Fruit fly (Drosophila melanogaster) whole organism, embryonic: ENCODE data around the gene unk.
A peak's percentile ranks its signal among the peaks of the same experiment; 100 is the strongest.

Source experiments
- Abd-B ChIP-seq: fragments of 200-800 bp; sonication (Bioruptor generic); optimal IDR thresholded peaks from 2 replicates; lab custom pipeline; 2018; ENCODE audit warnings: missing biosample characterization, mild to moderate bottlenecking, missing genetic modification characterization, moderate library complexity
- Atf3 ChIP-seq: fragments of 200-800 bp; sonication (Bioruptor generic); optimal IDR thresholded peaks from 3 replicates; lab custom pipeline; 2016; ENCODE audit warnings: missing biosample characterization, missing genetic modification characterization
- CG10321 ChIP-seq: fragments of 200-800 bp; sonication (Bioruptor generic); IDR thresholded peaks from 2 replicates; pipeline ENCODE4 v1.3.6; 2022; ENCODE audit warnings: missing biosample characterization, missing genetic modification characterization
- CG10543 ChIP-seq: fragments of 200-800 bp; sonication (Bioruptor generic); optimal IDR thresholded peaks from 3 replicates; lab custom pipeline; 2017; ENCODE audit warnings: missing biosample characterization, mild to moderate bottlenecking, missing genetic modification characterization, moderate library complexity
- CG13123 ChIP-seq: fragments of 200-800 bp; sonication (Bioruptor generic); optimal IDR thresholded peaks from 2 replicates; lab custom pipeline; 2016; ENCODE audit warnings: missing biosample characterization, missing genetic modification characterization
- CG13775 ChIP-seq: fragments of 200-800 bp; sonication (Bioruptor generic); optimal IDR thresholded peaks from 3 replicates; lab custom pipeline; 2017; ENCODE audit warnings: missing biosample characterization, mild to moderate bottlenecking, missing genetic modification characterization
- CG14014 ChIP-seq: fragments of 200-800 bp; sonication (Bioruptor generic); IDR thresholded peaks from 2 replicates; pipeline ENCODE4 v1.3.6; 2022; ENCODE audit warnings: missing biosample characterization, missing genetic modification characterization
- CG1603 ChIP-seq: fragments of 200-800 bp; sonication (Bioruptor generic); optimal IDR thresholded peaks from 2 replicates; lab custom pipeline; 2019; ENCODE audit warnings: missing biosample characterization, mild to moderate bottlenecking, missing genetic modification characterization, moderate library complexity
- CG17829 ChIP-seq: fragments of 200-800 bp; optimal IDR thresholded peaks from 2 replicates; lab custom pipeline; 2019; ENCODE audit warnings: missing biosample characterization, mild to moderate bottlenecking, missing genetic modification characterization, moderate library complexity
- CG17912 ChIP-seq: fragments of 200-800 bp; sonication (Bioruptor generic); optimal IDR thresholded peaks from 2 replicates; lab custom pipeline; 2018; ENCODE audit warnings: missing biosample characterization, mild to moderate bottlenecking, missing genetic modification characterization
- CG1832 ChIP-seq: fragments of 200-800 bp; sonication (Bioruptor generic); optimal IDR thresholded peaks from 2 replicates; lab custom pipeline; 2017; ENCODE audit warnings: missing biosample characterization, mild to moderate bottlenecking, missing genetic modification characterization, inconsistent platforms
- CG31388 ChIP-seq: fragments of 200-800 bp; sonication (Bioruptor generic); optimal IDR thresholded peaks from 2 replicates; lab custom pipeline; 2016; ENCODE audit warnings: missing biosample characterization, missing genetic modification characterization
- CG32532 ChIP-seq: fragments of 200-800 bp; sonication (Bioruptor generic); IDR thresholded peaks from 2 replicates; pipeline ENCODE4 v1.3.6; 2022; ENCODE audit warnings: missing biosample characterization, missing genetic modification characterization
- CG4328 ChIP-seq: fragments of 200-800 bp; sonication (Bioruptor generic); optimal IDR thresholded peaks from 3 replicates; lab custom pipeline; 2017; ENCODE audit warnings: missing biosample characterization, missing genetic modification reagents, missing genetic modification characterization
- CG6175 ChIP-seq: fragments of 200-800 bp; sonication (Bioruptor generic); IDR thresholded peaks from 3 replicates; pipeline ENCODE4 v1.3.6; 2022; ENCODE audit warnings: missing biosample characterization, missing genetic modification characterization
- CG6254 ChIP-seq: fragments of 200-800 bp; sonication (Bioruptor generic); optimal IDR thresholded peaks from 3 replicates; lab custom pipeline; 2017; ENCODE audit warnings: mild to moderate bottlenecking, missing biosample characterization, missing genetic modification reagents, missing genetic modification characterization
- CG6765 ChIP-seq: fragments of 200-800 bp; sonication (Bioruptor generic); optimal IDR thresholded peaks from 3 replicates; lab custom pipeline; 2017; ENCODE audit warnings: missing biosample characterization, mild to moderate bottlenecking, missing genetic modification characterization
- CG7987 ChIP-seq: fragments of 200-800 bp; sonication (Bioruptor generic); optimal IDR thresholded peaks from 2 replicates; lab custom pipeline; 2018; ENCODE audit warnings: missing biosample characterization, mild to moderate bottlenecking, missing genetic modification characterization, moderate library complexity
- CG8290 ChIP-seq, 3 experiments: fragments of 200-800 bp; sonication (Bioruptor generic); optimal IDR thresholded peaks; 2 replicates each; lab custom pipeline; 2016 to 2019; ENCODE audit warnings: missing biosample characterization in 3 of 3, missing genetic modification characterization in 3 of 3, mild to moderate bottlenecking in 2 of 3, moderate library complexity in 1 of 3
- Eip74EF ChIP-seq, 2 experiments: fragments of 200-800 bp in 1 of 2; fragments of >200 bp in 1 of 2; sonication (Bioruptor generic) in 1 of 2; optimal IDR thresholded peaks; 2 replicates each; lab custom pipeline; 2017 to 2019; ENCODE audit warnings: missing biosample characterization in 2 of 2, missing genetic modification characterization in 2 of 2, mild to moderate bottlenecking in 1 of 2, moderate library complexity in 1 of 2
- Fer3 ChIP-seq: fragments of 200-800 bp; sonication (Bioruptor generic); optimal IDR thresholded peaks from 2 replicates; lab custom pipeline; 2018; ENCODE audit warnings: missing biosample characterization, mild to moderate bottlenecking, missing genetic modification characterization, moderate library complexity
- Hr39 ChIP-seq: fragments of >200 bp; optimal IDR thresholded peaks from 2 replicates; lab custom pipeline; 2017
- Hr51 ChIP-seq, 2 experiments: fragments of 200-800 bp; sonication (Bioruptor generic); optimal IDR thresholded peaks; 2 replicates in 1 of 2; 3 replicates in 1 of 2; lab custom pipeline; 2016 to 2018; ENCODE audit warnings: missing biosample characterization in 2 of 2, missing genetic modification characterization in 2 of 2, mild to moderate bottlenecking in 1 of 2, moderate library complexity in 1 of 2
- NC2α ChIP-seq: fragments of 200-800 bp; sonication (Bioruptor generic); optimal IDR thresholded peaks from 2 replicates; lab custom pipeline; 2016; ENCODE audit warnings: missing biosample characterization, missing genetic modification characterization
- NC2β ChIP-seq: fragments of 200-800 bp; sonication (Bioruptor generic); optimal IDR thresholded peaks from 2 replicates; lab custom pipeline; 2016; ENCODE audit warnings: missing biosample characterization, missing genetic modification characterization
- Opbp ChIP-seq: fragments of 200-800 bp; sonication (Bioruptor generic); IDR thresholded peaks from 3 replicates; pipeline ENCODE4 v1.3.6; 2022; ENCODE audit warnings: missing biosample characterization, missing genetic modification characterization; ENCODE audit not compliant: partially characterized antibody
- Ptx1 ChIP-seq: fragments of 200-800 bp; sonication (Bioruptor generic); IDR thresholded peaks from 2 replicates; pipeline ENCODE4 v1.3.6; 2022; ENCODE audit warnings: missing biosample characterization, missing genetic modification characterization
- Scr ChIP-seq: fragments of 200-800 bp; sonication (Bioruptor generic); IDR thresholded peaks from 2 replicates; pipeline ENCODE4 v1.3.6; 2022; ENCODE audit warnings: missing biosample characterization, missing genetic modification characterization; ENCODE audit not compliant: partially characterized antibody
- Side ChIP-seq: fragments of 200-800 bp; sonication (Bioruptor generic); optimal IDR thresholded peaks from 2 replicates; lab custom pipeline; 2016; ENCODE audit warnings: missing biosample characterization, missing genetic modification characterization
- Sin3A ChIP-seq: fragments of >200 bp; optimal IDR thresholded peaks from 2 replicates; lab custom pipeline; 2018
- Spps ChIP-seq: fragments of 200-800 bp; sonication (Bioruptor generic); optimal IDR thresholded peaks from 2 replicates; lab custom pipeline; 2018; ENCODE audit warnings: missing biosample characterization, mild to moderate bottlenecking, missing genetic modification characterization
- Xrp1 ChIP-seq: fragments of 200-800 bp; sonication (Bioruptor generic); IDR thresholded peaks from 2 replicates; pipeline ENCODE4 v1.3.6; 2022; ENCODE audit warnings: missing biosample characterization, missing genetic modification characterization
- ab ChIP-seq: fragments of 200-800 bp; sonication (Bioruptor generic); optimal IDR thresholded peaks from 2 replicates; lab custom pipeline; 2016; ENCODE audit warnings: missing biosample characterization, missing genetic modification characterization
- aop ChIP-seq: fragments of 200-800 bp; sonication (Bioruptor generic); IDR thresholded peaks from 2 replicates; pipeline ENCODE4 v1.3.6; 2022; ENCODE audit warnings: missing biosample characterization, missing genetic modification characterization
- chn ChIP-seq: fragments of 200-800 bp; sonication (Bioruptor generic); optimal IDR thresholded peaks from 2 replicates; lab custom pipeline; 2016; ENCODE audit warnings: missing biosample characterization, missing genetic modification characterization
- en ChIP-seq: fragments of 200-800 bp; sonication (Bioruptor generic); optimal IDR thresholded peaks from 2 replicates; lab custom pipeline; 2016; ENCODE audit warnings: missing biosample characterization, missing genetic modification characterization
- gsb ChIP-seq: fragments of 200-800 bp; sonication (Bioruptor generic); IDR thresholded peaks from 2 replicates; pipeline ENCODE4 v1.3.6; 2022; ENCODE audit warnings: missing biosample characterization, missing genetic modification characterization
- gsb-n ChIP-seq: fragments of 200-800 bp; sonication (Bioruptor generic); optimal IDR thresholded peaks from 3 replicates; lab custom pipeline; 2018; ENCODE audit warnings: missing biosample characterization, mild to moderate bottlenecking, missing genetic modification characterization
- hkb ChIP-seq, 2 experiments: fragments of 200-800 bp in 1 of 2; fragments of >200 bp in 1 of 2; sonication (Bioruptor generic) in 1 of 2; IDR thresholded peaks in 1 of 2; optimal IDR thresholded peaks in 1 of 2; 2 replicates each; pipeline versions ENCODE4 v1.3.6 to Lab custom; 2017 to 2022; ENCODE audit warnings: missing biosample characterization in 1 of 2, missing genetic modification characterization in 1 of 2
- hth ChIP-seq: fragments of >200 bp; optimal IDR thresholded peaks from 2 replicates; lab custom pipeline; 2017; ENCODE audit warnings: inconsistent platforms
- insv ChIP-seq, 2 experiments: fragments of 200-800 bp; sonication (Bioruptor generic); optimal IDR thresholded peaks; 3 replicates each; lab custom pipeline; 2016 to 2018; ENCODE audit warnings: missing biosample characterization in 2 of 2, missing genetic modification characterization in 2 of 2
- otp ChIP-seq: fragments of 200-800 bp; sonication (Bioruptor generic); IDR thresholded peaks from 3 replicates; pipeline ENCODE4, ENCODE4 v1.3.6; 2022; ENCODE audit warnings: missing biosample characterization, missing genetic modification characterization
- pnt ChIP-seq: fragments of 200-800 bp; sonication (Bioruptor generic); optimal IDR thresholded peaks from 3 replicates; lab custom pipeline; 2016; ENCODE audit warnings: missing biosample characterization, missing genetic modification characterization
- pros ChIP-seq: fragments of 200-800 bp; sonication (Bioruptor generic); optimal IDR thresholded peaks from 3 replicates; lab custom pipeline; 2019; ENCODE audit warnings: missing biosample characterization, mild to moderate bottlenecking, missing genetic modification characterization, moderate library complexity
- rib ChIP-seq: fragments of 200-800 bp; sonication (Bioruptor generic); IDR thresholded peaks from 2 replicates; pipeline ENCODE4 v1.3.6; 2022; ENCODE audit warnings: missing biosample characterization, missing genetic modification characterization
- sima ChIP-seq: fragments of 200-800 bp; sonication (Bioruptor generic); optimal IDR thresholded peaks from 2 replicates; lab custom pipeline; 2016; ENCODE audit warnings: missing biosample characterization, missing genetic modification characterization
- slou ChIP-seq: fragments of 200-800 bp; sonication (Bioruptor generic); optimal IDR thresholded peaks from 3 replicates; lab custom pipeline; 2016; ENCODE audit warnings: missing biosample characterization, missing genetic modification characterization
- sug ChIP-seq: fragments of 200-800 bp; optimal IDR thresholded peaks from 2 replicates; lab custom pipeline; 2019; ENCODE audit warnings: missing biosample characterization, mild to moderate bottlenecking, missing genetic modification characterization, moderate library complexity
- twi ChIP-seq: fragments of 200-800 bp; optimal IDR thresholded peaks from 2 replicates; lab custom pipeline; 2019; ENCODE audit warnings: missing biosample characterization, mild to moderate bottlenecking, missing genetic modification characterization, moderate library complexity
- zen ChIP-seq: fragments of 200-800 bp; sonication (Bioruptor generic); optimal IDR thresholded peaks from 3 replicates; lab custom pipeline; 2018; ENCODE audit warnings: missing biosample characterization, mild to moderate bottlenecking, missing genetic modification characterization, moderate library complexity

The unk gene

DNA sequence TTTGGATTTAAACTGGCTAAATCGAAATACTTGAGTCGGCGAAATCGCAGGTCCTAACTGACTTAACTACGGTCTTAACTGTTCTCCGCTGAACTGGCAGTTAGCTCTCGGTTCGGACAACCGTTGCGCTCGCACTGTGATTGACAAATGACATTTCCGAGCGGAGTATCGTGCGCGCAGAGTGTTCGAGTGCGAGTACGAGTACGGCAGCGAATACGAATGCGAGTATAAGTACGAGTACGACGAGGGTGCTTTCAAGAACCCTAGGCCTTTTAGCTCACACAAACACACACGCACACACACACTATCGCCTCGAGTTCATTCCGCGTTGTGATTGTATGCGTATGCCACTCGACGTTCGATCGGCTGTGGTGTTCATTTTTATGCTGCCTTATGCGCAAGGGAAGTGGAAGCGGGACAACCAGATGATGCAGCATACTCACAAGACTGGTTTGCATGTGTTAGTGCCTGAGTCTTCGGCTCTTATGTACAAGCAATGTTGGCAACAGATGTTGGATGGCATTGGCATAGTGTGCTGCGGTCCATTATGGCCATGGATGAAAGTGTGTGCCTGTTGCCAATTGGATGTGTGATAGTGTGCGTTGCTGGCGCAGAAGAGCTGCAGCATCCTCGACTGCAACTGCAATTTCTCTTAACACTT lies 15.9 kb downstream of the unk start, which contains the start of gene hh (continued):
- TF ChIP-seq Xrp1 (GFP tag; lab: Robert Waterston, UW) (no peak), zen (peak; percentile 40), Sin3A (no peak), twi (tag; lab: Kevin White, UChicago) (peak; percentile 97), Hr51 (GFP tag; optimal IDR thresholded peaks at IDR 0.05; lab: Kevin White, UChicago) (no peak), otp (GFP tag; lab: Robert Waterston, UW) (no peak), CG6175 (peak; percentile 33; the same call in 1 of the 3 replicates), CG13775 (GFP tag; lab: Kevin White, UChicago) (no peak), chn (no peak), Side (GFP tag; lab: Kevin White, UChicago) (no peak), CG31388 (GFP tag; lab: Kevin White, UChicago) (no peak), Abd-B (GFP tag; lab: Kevin White, UChicago) (no peak), Ptx1 (GFP tag; lab: Robert Waterston, UW) (no peak), gsb (no peak), CG17912 (no peak), Fer3 (tag; lab: Kevin White, UChicago) (no peak), ab (GFP tag; lab: Kevin White, UChicago) (no peak), CG4328 (GFP tag; lab: Kevin White, UChicago) (no peak), CG6254 (GFP tag; lab: Kevin White, UChicago) (no peak), CG32532 (GFP tag; lab: Robert Waterston, UW) (peak; percentile 9; the same call in 1 of the 2 replicates), NC2β (GFP tag; lab: Kevin White, UChicago) (no peak), CG13123 (GFP tag; lab: Kevin White, UChicago) (no peak), sug (no peak), CG6765 (GFP tag; lab: Kevin White, UChicago) (no peak), pros (peak; percentile 76), Hr39 (lab: Kevin White, UChicago) (no peak), hth (lab: Kevin White, UChicago) (no peak), Opbp (peak; percentile 36; the same call in 1 of the 3 replicates), insv (GFP tag; optimal IDR thresholded peaks at IDR 0.05; lab: Kevin White, UChicago) (peak in 1 of 2 experiments; percentile 71), Eip74EF (GFP tag; optimal IDR thresholded peaks at IDR 0.05; lab: Kevin White, UChicago) (no peak), CG7987 (GFP tag; lab: Kevin White, UChicago) (peak; percentile 8), CG17829 (tag; lab: Kevin White, UChicago) (peak; percentile 26), gsb-n (tag; lab: Kevin White, UChicago) (peak; percentile 26), NC2α (GFP tag; lab: Kevin White, UChicago) (no peak), CG8290 (GFP tag; optimal IDR thresholded peaks at IDR 0.05; lab: Kevin White, UChicago) (no peak), CG8290 (tag; optimal IDR thresholded peaks at IDR 0.05; lab: Kevin White, UChicago) (peak in 1 of 2 experiments; percentile 31), pnt (GFP tag; lab: Kevin White, UChicago) (no peak), rib (GFP tag; lab: Robert Waterston, UW) (peak; percentile 51; the same call in 1 of the 2 replicates), en (GFP tag; lab: Kevin White, UChicago) (no peak), CG1603 (tag; lab: Kevin White, UChicago) (no peak), CG1832 (peak; percentile 64), Atf3 (GFP tag; lab: Kevin White, UChicago) (no peak), slou (no peak), sima (GFP tag; lab: Kevin White, UChicago) (no peak), CG10321 (GFP tag; lab: Robert Waterston, UW) (peak; percentile 95), CG14014 (GFP tag; lab: Robert Waterston, UW) (no peak), hkb (optimal IDR thresholded peaks at IDR 0.05; lab: Kevin White, UChicago) (no peak), hkb (GFP tag; IDR thresholded peaks at IDR 0.05; lab: Robert Waterston, UW) (no peak), aop (GFP tag; lab: Robert Waterston, UW) (no peak), Scr (GFP tag; lab: Robert Waterston, UW) (no peak), CG10543 (GFP tag; lab: Kevin White, UChicago) (peak; percentile 21), Spps (no peak)
